Worm (Caenorhabditis elegans) whole organism, young adult: ENCODE measurements around the gene T01D1.5.

Experiments used
- ceh-100 ChIP-seq: fragments of 200-800 bp; sonication (Bioruptor generic); IDR thresholded peaks from 2 replicates; pipeline ENCODE4 v1.3.6; 2022; ENCODE audit warnings: missing genetic modification reagents, missing genetic modification characterization, missing compliant biosample characterization
- ceh-91 ChIP-seq: fragments of 200-800 bp; sonication (Bioruptor generic); IDR thresholded peaks from 2 replicates; pipeline ENCODE4 v1.3.6; 2022; ENCODE audit warnings: missing genetic modification reagents, missing genetic modification characterization, missing compliant biosample characterization
- gei-17 ChIP-seq: fragments of 200-800 bp; sonication (Bioruptor generic); optimal IDR thresholded peaks from 2 replicates; lab custom pipeline; 2018; ENCODE audit warnings: mild to moderate bottlenecking, missing genetic modification characterization, missing compliant biosample characterization
- hlh-12 ChIP-seq: sonication (generic microtip); optimal IDR thresholded peaks from 2 replicates; lab custom pipeline; 2016; ENCODE audit warnings: missing genetic modification characterization, missing compliant biosample characterization
- lsl-1 ChIP-seq: fragments of 200-800 bp; sonication (Bioruptor generic); optimal IDR thresholded peaks from 2 replicates; lab custom pipeline; 2018; ENCODE audit warnings: mild to moderate bottlenecking, missing genetic modification characterization, moderate library complexity, missing compliant biosample characterization
- sea-2 ChIP-seq: fragments of 200-800 bp; sonication (Bioruptor generic); IDR thresholded peaks from 2 replicates; pipeline ENCODE4 v1.3.6; 2022; ENCODE audit warnings: missing genetic modification characterization, missing compliant biosample characterization
- snpc-4 ChIP-seq, 5 experiments: fragments of 150-350 bp in 1 of 5; sonication (generic microtip) in 4 of 5; optimal IDR thresholded peaks; 2 replicates each; lab custom pipeline; 2014 to 2018; ENCODE audit warnings: missing genetic modification characterization in 5 of 5, missing biosample characterization in 3 of 5, antibody characterized with exemption in 2 of 5, mild to moderate bottlenecking in 2 of 5, missing compliant biosample characterization in 2 of 5, missing genotype in 2 of 5, moderate library complexity in 2 of 5, missing genetic modification reagents in 1 of 5
- unc-130 ChIP-seq: sonication (generic microtip); optimal IDR thresholded peaks from 2 replicates; lab custom pipeline; 2016; ENCODE audit warnings: missing genetic modification reagents, missing genetic modification characterization, missing compliant biosample characterization
- unc-62 ChIP-seq: fragments of 150-350 bp; optimal IDR thresholded peaks from 2 replicates; lab custom pipeline; 2014; ENCODE audit warnings: missing biosample characterization, missing genetic modification reagents, missing genetic modification characterization

- no peak for TF ChIP-seq ceh-91 (GFP tag; lab: Robert Waterston, UW)
- no peak for TF ChIP-seq gei-17 (GFP tag; lab: Kevin White, UChicago)
- TF ChIP-seq unc-62: no peak
- no peak for TF ChIP-seq sea-2
- TF ChIP-seq unc-130: no peak
- no peak for TF ChIP-seq snpc-4 (GFP tag; optimal IDR thresholded peaks at IDR 0.05; lab: Kevin White, UChicago)
- TF ChIP-seq snpc-4 (tag; optimal IDR thresholded peaks at IDR 0.05; lab: Kevin White, UChicago): no peak
- TF ChIP-seq ceh-100 (GFP tag; lab: Robert Waterston, UW): no peak
- no peak for TF ChIP-seq hlh-12 (tag; lab: Kevin White, UChicago)
- no peak for TF ChIP-seq lsl-1 (GFP tag; lab: Kevin White, UChicago)
Measured at ce11 chrII:194458-194857, 5.6 kb upstream of the T01D1.5 start, which contains the start of gene abu-11.
